Worm (Caenorhabditis elegans) whole organism, early embryonic: ENCODE data around the gene akt-1.

Experiments
- F13C5.2 ChIP-seq: sonication (generic microtip); optimal IDR thresholded peaks from 2 replicates; lab custom pipeline; 2017; ENCODE audit warnings: mild to moderate bottlenecking, missing genetic modification characterization, inconsistent platforms, missing compliant biosample characterization
- ama-1 ChIP-seq: fragments of 150-350 bp; optimal IDR thresholded peaks from 2 replicates; lab custom pipeline; 2014
- ceh-13 ChIP-seq: fragments of 200-800 bp; sonication (Bioruptor generic); optimal IDR thresholded peaks from 2 replicates; lab custom pipeline; 2018; ENCODE audit warnings: mild to moderate bottlenecking, missing genetic modification characterization, missing compliant biosample characterization
- ceh-36 ChIP-seq: sonication (generic microtip); optimal IDR thresholded peaks from 2 replicates; lab custom pipeline; 2016; ENCODE audit warnings: missing genetic modification characterization, inconsistent platforms, missing compliant biosample characterization
- flt-1 ChIP-seq: fragments of 200-800 bp; sonication (Bioruptor generic); IDR thresholded peaks from 2 replicates; pipeline ENCODE4 v1.3.6; 2022; ENCODE audit warnings: missing genetic modification characterization, missing compliant biosample characterization
- hmbx-1 ChIP-seq: sonication (generic microtip); optimal IDR thresholded peaks from 2 replicates; lab custom pipeline; 2016; ENCODE audit warnings: mild to moderate bottlenecking, missing genetic modification characterization, missing compliant biosample characterization
- hnd-1 ChIP-seq: sonication (generic microtip); optimal IDR thresholded peaks from 2 replicates; lab custom pipeline; 2016; ENCODE audit warnings: missing genetic modification characterization, missing compliant biosample characterization
- sea-1 ChIP-seq: fragments of 200-800 bp; sonication (Bioruptor generic); conservative IDR thresholded peaks from 2 replicates; pipeline ENCODE4 v1.3.6; 2022; ENCODE audit warnings: missing genetic modification characterization, missing compliant biosample characterization
- tbx-11 ChIP-seq: fragments of 200-800 bp; sonication (Bioruptor generic); IDR thresholded peaks from 2 replicates; pipeline ENCODE4 v1.3.6; 2022; ENCODE audit warnings: missing genetic modification characterization, missing compliant biosample characterization
- tra-4 ChIP-seq: sonication (generic microtip); optimal IDR thresholded peaks from 2 replicates; lab custom pipeline; 2017; ENCODE audit warnings: missing genetic modification characterization, missing compliant biosample characterization

DNA sequence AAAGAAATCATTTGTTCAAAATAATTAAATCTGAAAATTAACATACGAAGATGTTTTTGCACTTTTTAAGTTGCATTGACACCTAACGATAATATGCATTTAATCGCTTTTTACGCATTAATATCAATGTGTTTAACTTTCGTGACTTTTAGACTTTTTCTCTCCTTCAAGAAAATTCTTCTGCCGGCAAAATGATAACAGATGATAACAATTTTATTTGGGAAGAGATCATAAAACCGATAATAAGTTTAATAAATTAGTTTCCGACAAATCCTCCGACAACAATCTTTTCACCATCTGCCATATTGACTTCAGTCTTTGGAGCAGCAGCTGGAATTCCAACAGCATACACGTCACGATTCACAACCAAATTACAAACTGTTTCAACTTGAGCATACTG, 31.4 kb downstream of the akt-1 start:
- TF ChIP-seq tbx-11 (GFP tag; lab: Robert Waterston, UW): no peak
- TF ChIP-seq flt-1: no peak
- TF ChIP-seq sea-1 (GFP tag; lab: Robert Waterston, UW): no peak
- TF ChIP-seq ama-1: no peak
- TF ChIP-seq ceh-36: no peak
- TF ChIP-seq F13C5.2 (tag; lab: Kevin White, UChicago): no peak
- no peak for TF ChIP-seq hmbx-1
- no peak for TF ChIP-seq hnd-1 (tag; lab: Kevin White, UChicago)
- no peak for TF ChIP-seq tra-4 (tag; lab: Kevin White, UChicago)
- no peak for TF ChIP-seq ceh-13 (GFP tag; lab: Kevin White, UChicago)
